Worm (Caenorhabditis elegans) whole organism, L3 larva: ENCODE measurements around the gene his-72.
"Not testable (repeated sequence)": the region's sequence is repeated elsewhere in the genome, so short reads cannot be mapped to it uniquely, and the experiment has no call there.

Experiments used
- ZK546.5 ChIP-seq: sonication (generic microtip); optimal IDR thresholded peaks from 2 replicates; lab custom pipeline; 2017; ENCODE audit warnings: missing biosample characterization, missing genetic modification characterization
- ceh-16 ChIP-seq: sonication (generic microtip); optimal IDR thresholded peaks from 2 replicates; lab custom pipeline; 2017; ENCODE audit warnings: missing biosample characterization, missing genetic modification characterization
- ceh-28 ChIP-seq: fragments of 150-350 bp; optimal IDR thresholded peaks from 2 replicates; lab custom pipeline; 2014; ENCODE audit warnings: missing biosample characterization, missing genetic modification reagents, missing genetic modification characterization
- ceh-82 ChIP-seq: fragments of 150-350 bp; optimal IDR thresholded peaks from 2 replicates; lab custom pipeline; 2014; ENCODE audit warnings: missing biosample characterization, missing genetic modification characterization
- ceh-9 ChIP-seq: sonication (generic microtip); optimal IDR thresholded peaks from 2 replicates; lab custom pipeline; 2018; ENCODE audit warnings: missing biosample characterization, missing genetic modification characterization
- daf-12 ChIP-seq: fragments of 150-350 bp; optimal IDR thresholded peaks from 2 replicates; lab custom pipeline; 2014; ENCODE audit warnings: missing biosample characterization, missing genetic modification reagents, missing genetic modification characterization
- egl-5 ChIP-seq: fragments of 150-350 bp; optimal IDR thresholded peaks from 2 replicates; lab custom pipeline; 2017; ENCODE audit warnings: missing biosample characterization, missing genetic modification reagents, missing genetic modification characterization, inconsistent platforms
- elt-2 ChIP-seq: sonication (generic microtip); optimal IDR thresholded peaks from 2 replicates; lab custom pipeline; 2016; ENCODE audit warnings: missing genetic modification reagents, mild to moderate bottlenecking, missing genetic modification characterization, missing compliant biosample characterization
- elt-3 ChIP-seq, 3 experiments: fragments of 150-350 bp in 1 of 3; sonication (generic microtip) in 2 of 3; optimal IDR thresholded peaks; 2 replicates in 2 of 3; 4 replicates in 1 of 3; lab custom pipeline; 2014 to 2017; ENCODE audit warnings: missing biosample characterization in 3 of 3, missing genetic modification characterization in 3 of 3
- eor-1 ChIP-seq, 2 experiments: fragments of 150-350 bp; optimal IDR thresholded peaks; 2 replicates each; lab custom pipeline; 2014 to 2018; ENCODE audit warnings: missing biosample characterization in 2 of 2, missing genetic modification characterization in 2 of 2
- fkh-10 ChIP-seq: sonication (generic microtip); optimal IDR thresholded peaks from 2 replicates; lab custom pipeline; 2017; ENCODE audit warnings: missing biosample characterization, missing genetic modification reagents, missing genetic modification characterization
- fkh-2 ChIP-seq: fragments of 150-350 bp; optimal IDR thresholded peaks from 2 replicates; lab custom pipeline; 2014; ENCODE audit warnings: missing biosample characterization, missing genetic modification reagents, missing genetic modification characterization
- fos-1 ChIP-seq: fragments of 150-350 bp; optimal IDR thresholded peaks from 2 replicates; lab custom pipeline; 2014; ENCODE audit warnings: missing biosample characterization, missing genetic modification characterization
- hmg-11 ChIP-seq: sonication (generic microtip); optimal IDR thresholded peaks from 2 replicates; lab custom pipeline; 2016; ENCODE audit warnings: missing genetic modification characterization, missing compliant biosample characterization
- jun-1 ChIP-seq: fragments of 150-350 bp; optimal IDR thresholded peaks from 2 replicates; lab custom pipeline; 2014; ENCODE audit warnings: missing biosample characterization, missing genetic modification reagents, missing genetic modification characterization
- lin-15B ChIP-seq: fragments of 150-350 bp; optimal IDR thresholded peaks from 2 replicates; lab custom pipeline; 2014; ENCODE audit warnings: missing biosample characterization, missing genetic modification characterization
- lin-39 ChIP-seq: fragments of 150-350 bp; optimal IDR thresholded peaks from 2 replicates; lab custom pipeline; 2018; ENCODE audit warnings: missing biosample characterization, missing genetic modification reagents, missing genetic modification characterization
- lsy-12 ChIP-seq: sonication (generic microtip); optimal IDR thresholded peaks from 2 replicates; lab custom pipeline; 2016; ENCODE audit warnings: mild to moderate bottlenecking, missing genetic modification characterization, missing compliant biosample characterization
- mdl-1 ChIP-seq: fragments of 150-350 bp; optimal IDR thresholded peaks from 2 replicates; lab custom pipeline; 2014; ENCODE audit warnings: missing biosample characterization, missing genetic modification characterization
- nfya-1 ChIP-seq: sonication (generic microtip); optimal IDR thresholded peaks from 2 replicates; lab custom pipeline; 2017; ENCODE audit warnings: missing genetic modification characterization, mild to moderate bottlenecking, missing compliant biosample characterization, antibody characterized with exemption, moderate library complexity; ENCODE audit not compliant: insufficient read depth
- nhr-11 ChIP-seq: fragments of 150-350 bp; optimal IDR thresholded peaks from 2 replicates; lab custom pipeline; 2014; ENCODE audit warnings: missing biosample characterization, missing genetic modification characterization
- nhr-23 ChIP-seq: fragments of 150-350 bp; optimal IDR thresholded peaks from 2 replicates; lab custom pipeline; 2014; ENCODE audit warnings: missing biosample characterization, missing genetic modification reagents, missing genetic modification characterization
- nhr-67 ChIP-seq: fragments of 150-350 bp; optimal IDR thresholded peaks from 2 replicates; lab custom pipeline; 2014; ENCODE audit warnings: missing biosample characterization, missing genetic modification characterization
- nhr-76 ChIP-seq: fragments of 150-350 bp; sonication (generic microtip); optimal IDR thresholded peaks from 5 replicates; lab custom pipeline; 2014; ENCODE audit warnings: missing biosample characterization, missing genetic modification characterization
- nhr-77 ChIP-seq: fragments of 150-350 bp; optimal IDR thresholded peaks from 2 replicates; lab custom pipeline; 2014; ENCODE audit warnings: missing biosample characterization, missing genetic modification characterization
- pha-4 ChIP-seq: fragments of 150-350 bp; optimal IDR thresholded peaks from 2 replicates; lab custom pipeline; 2014; ENCODE audit warnings: missing biosample characterization, missing genetic modification reagents, missing genetic modification characterization
- pqm-1 ChIP-seq: fragments of 150-350 bp; optimal IDR thresholded peaks from 2 replicates; lab custom pipeline; 2017; ENCODE audit warnings: missing biosample characterization, missing genetic modification characterization, inconsistent platforms
- skn-1 ChIP-seq: fragments of 150-350 bp; optimal IDR thresholded peaks from 2 replicates; lab custom pipeline; 2014; ENCODE audit warnings: missing biosample characterization, missing genetic modification characterization
- snpc-4 ChIP-seq: fragments of 150-350 bp; optimal IDR thresholded peaks from 2 replicates; lab custom pipeline; 2014; ENCODE audit warnings: missing biosample characterization, missing genetic modification characterization
- tbx-2 ChIP-seq: sonication (generic microtip); optimal IDR thresholded peaks from 2 replicates; lab custom pipeline; 2016; ENCODE audit warnings: mild to moderate bottlenecking, missing genetic modification characterization, missing compliant biosample characterization
- unc-39 ChIP-seq: sonication (generic microtip); optimal IDR thresholded peaks from 4 replicates; lab custom pipeline; 2017; ENCODE audit warnings: missing biosample characterization, missing genetic modification characterization
- unc-62 ChIP-seq: fragments of 150-350 bp; sonication (generic microtip); optimal IDR thresholded peaks from 4 replicates; lab custom pipeline; 2014; ENCODE audit warnings: missing biosample characterization, missing genetic modification reagents, missing genetic modification characterization
- zag-1 ChIP-seq: fragments of 150-350 bp; optimal IDR thresholded peaks from 2 replicates; lab custom pipeline; 2014; ENCODE audit warnings: missing biosample characterization, missing genetic modification characterization
- ztf-11 ChIP-seq: fragments of 150-350 bp; optimal IDR thresholded peaks from 2 replicates; lab custom pipeline; 2014; ENCODE audit warnings: missing biosample characterization, missing genetic modification characterization

Gene his-72

DNA sequence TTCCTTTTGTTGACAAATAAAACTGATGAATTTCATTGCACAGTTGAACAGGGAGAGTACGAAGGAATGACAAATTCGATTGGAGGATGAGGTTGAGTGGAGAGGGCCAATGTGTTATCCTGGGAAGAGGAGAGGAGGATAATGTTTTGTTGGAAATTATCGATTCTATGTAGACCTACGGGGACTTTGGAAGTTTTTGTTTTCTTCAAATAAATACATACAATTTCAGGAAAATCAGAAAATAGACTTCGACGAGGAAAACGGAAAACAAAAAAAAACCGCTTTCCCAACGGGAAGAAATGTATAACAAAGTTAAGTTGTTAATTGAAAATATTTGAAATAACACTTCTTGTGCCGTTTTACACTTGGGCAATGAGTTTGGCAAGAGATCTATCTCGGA is 14.9 kb upstream of the his-72 start, which contains the start of gene Y49E10.4:
TSS of gene Y49E10.4 (minus strand) at position 101 of the 400 bp plus-strand sequence.
- not testable (repeated sequence) for TF ChIP-seq fkh-2 (tag; lab: Kevin White, UChicago); mdl-1; ceh-82 (tag; lab: Kevin White, UChicago)

DNA sequence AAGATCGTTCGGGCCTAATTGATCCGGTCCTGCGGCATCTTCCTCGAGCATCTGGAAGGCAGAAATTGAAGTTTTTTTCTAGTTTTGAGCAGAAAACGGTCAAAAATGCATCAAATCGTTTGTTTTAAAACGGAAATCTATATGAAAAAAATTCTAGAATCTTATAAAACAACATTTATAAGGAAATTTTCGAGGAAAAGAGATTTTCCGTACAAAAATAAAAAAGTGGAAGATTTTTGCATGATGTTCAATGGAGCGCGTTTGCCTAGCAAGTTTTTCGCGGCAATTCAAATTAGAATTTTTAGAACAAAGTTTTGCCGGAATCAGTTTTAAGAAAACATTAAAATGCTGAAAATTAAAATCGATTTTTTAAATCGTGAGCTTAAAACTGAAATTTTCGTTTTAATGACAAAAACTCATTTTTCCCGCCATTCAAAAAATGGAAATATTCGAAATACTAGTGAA is 8.4 kb upstream of the his-72 start, which contains the start of gene pph-4.2:
TSS of gene pph-4.2 (minus strand) at position 51 of the 465 bp plus-strand sequence.
- TF ChIP-seq nfya-1 (tag; lab: Kevin White, UChicago) (peak; percentile 65), pha-4 (peak; percentile 53), tbx-2 (tag; lab: Kevin White, UChicago) (no peak), hmg-11 (no peak), nhr-77 (tag; lab: Kevin White, UChicago) (no peak), fkh-2 (tag; lab: Kevin White, UChicago) (no peak), snpc-4 (tag; lab: Kevin White, UChicago) (no peak), lsy-12 (tag; lab: Kevin White, UChicago) (no peak), eor-1 (tag; optimal IDR thresholded peaks at IDR 0.05; lab: Kevin White, UChicago) (no peak), unc-62 (GFP tag; lab: Kevin White, UChicago) (no peak), elt-2 (tag; lab: Kevin White, UChicago) (no peak), elt-3 (tag; optimal IDR thresholded peaks at IDR 0.05; lab: Kevin White, UChicago) (no peak), zag-1 (tag; lab: Kevin White, UChicago) (no peak), lin-39 (tag; lab: Kevin White, UChicago) (no peak), nhr-23 (tag; lab: Kevin White, UChicago) (peak; percentile 7), lin-15B (tag; lab: Kevin White, UChicago) (peak; percentile 59), fkh-10 (no peak), ceh-82 (tag; lab: Kevin White, UChicago) (no peak), skn-1 (tag; lab: Kevin White, UChicago) (no peak), jun-1 (tag; lab: Kevin White, UChicago) (no peak), unc-39 (tag; lab: Kevin White, UChicago) (no peak), pqm-1 (tag; lab: Kevin White, UChicago) (no peak), ztf-11 (tag; lab: Kevin White, UChicago) (no peak), ZK546.5 (tag; lab: Kevin White, UChicago) (no peak), daf-12 (no peak), fos-1 (no peak), ceh-16 (tag; lab: Kevin White, UChicago) (no peak)

DNA sequence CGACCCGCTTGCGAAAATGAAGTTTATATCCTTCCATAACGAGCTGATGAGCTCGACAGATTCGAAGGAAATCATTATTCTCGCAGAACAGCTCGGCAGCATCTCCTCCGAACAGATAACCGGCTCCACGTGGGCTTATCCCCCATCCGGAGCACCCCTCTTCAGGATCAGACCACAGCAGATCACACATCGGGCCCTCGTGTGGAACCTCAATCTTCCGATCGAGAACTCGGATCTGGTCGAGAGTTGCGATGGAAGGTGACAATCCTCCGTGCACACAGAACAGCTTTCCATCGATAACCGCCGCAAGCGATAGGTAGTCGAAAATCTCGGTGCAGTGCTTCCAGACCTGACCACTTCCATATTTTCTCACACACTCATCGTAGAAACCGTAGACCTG is 6.8 kb upstream of the his-72 start:
- TF ChIP-seq egl-5 (no peak), ceh-82 (tag; lab: Kevin White, UChicago) (no peak), pqm-1 (tag; lab: Kevin White, UChicago) (no peak), mdl-1 (no peak), nhr-11 (tag; lab: Kevin White, UChicago) (no peak), eor-1 (tag; optimal IDR thresholded peaks at IDR 0.05; lab: Kevin White, UChicago) (no peak), nhr-67 (tag; lab: Kevin White, UChicago) (no peak), ceh-28 (no peak), unc-62 (GFP tag; lab: Kevin White, UChicago) (no peak)

DNA sequence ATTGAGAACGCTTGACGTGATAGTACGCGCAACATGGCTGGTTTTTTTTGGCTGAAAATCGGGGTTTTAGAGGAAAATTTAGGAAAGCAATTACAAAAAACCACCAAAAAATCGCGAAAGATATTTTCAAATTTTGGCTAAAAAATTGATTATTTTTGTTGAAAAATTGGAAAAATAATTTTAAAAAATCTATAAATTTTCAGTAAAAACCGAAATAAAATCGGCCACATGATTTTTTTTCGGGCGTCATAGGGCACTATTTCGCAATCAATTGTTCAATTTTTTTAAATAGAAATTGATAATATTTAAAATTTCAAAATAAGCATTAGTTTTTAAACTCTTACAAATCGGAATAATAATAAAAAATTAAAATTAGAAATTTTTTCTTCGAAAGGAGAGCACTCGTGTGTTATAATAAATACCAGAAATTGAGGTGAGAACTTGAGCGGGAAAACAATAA is 5.0 kb upstream of the his-72 start, which contains the start of gene glrx-5:
TSS of gene glrx-5 (minus strand) at position 51 of the 460 bp plus-strand sequence.
- TF ChIP-seq ztf-11 (tag; lab: Kevin White, UChicago) (no peak), jun-1 (tag; lab: Kevin White, UChicago) (no peak), ceh-9 (tag; lab: Kevin White, UChicago) (no peak), hmg-11 (no peak), eor-1 (tag; optimal IDR thresholded peaks at IDR 0.05; lab: Kevin White, UChicago) (no peak), unc-39 (tag; lab: Kevin White, UChicago) (no peak), snpc-4 (tag; lab: Kevin White, UChicago) (no peak), lin-39 (tag; lab: Kevin White, UChicago) (no peak), fkh-10 (no peak), nhr-76 (no peak)
